Worm (Caenorhabditis elegans): Measurements from ENCODE around the gene sams-3.

DNA sequence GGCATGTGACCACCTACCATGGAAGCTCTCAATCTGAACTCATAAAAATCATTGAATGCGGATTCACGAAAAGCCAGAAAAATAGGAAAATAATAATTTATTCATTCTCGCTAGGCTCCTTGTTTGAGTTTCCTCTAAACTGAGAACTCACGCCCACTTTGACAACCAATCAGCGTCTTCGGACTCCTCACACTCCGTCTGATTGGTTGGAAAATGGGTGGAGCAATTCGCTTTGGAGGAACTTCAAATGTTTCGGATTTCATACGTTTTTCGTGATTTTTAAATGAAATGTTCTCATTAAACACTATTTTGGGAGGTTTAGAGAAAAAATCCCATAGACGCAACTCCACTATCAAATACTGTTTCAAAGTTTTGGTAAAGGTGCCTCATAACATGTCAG lies 5.6 kb upstream of the sams-3 start:
- TF ChIP-seq nhr-11 (tag; optimal IDR thresholded peaks at IDR 0.05): no peak
- no peak for TF ChIP-seq ama-1 (optimal IDR thresholded peaks at IDR 0.05)
- no peak for TF ChIP-seq mep-1 (tag; optimal IDR thresholded peaks at IDR 0.05)
- TF ChIP-seq ztf-7 (tag; optimal IDR thresholded peaks at IDR 0.05): no peak

Measured in whole organism, L4 larva.